Worm (Caenorhabditis elegans) whole organism, early embryonic: ENCODE measurements around the gene T19D12.6.

Experiments used
- ama-1 ChIP-seq: fragments of 150-350 bp; optimal IDR thresholded peaks from 2 replicates; lab custom pipeline; 2014
- ceh-13 ChIP-seq: fragments of 200-800 bp; sonication (Bioruptor generic); optimal IDR thresholded peaks from 2 replicates; lab custom pipeline; 2018; ENCODE audit warnings: mild to moderate bottlenecking, missing genetic modification characterization, missing compliant biosample characterization
- ceh-36 ChIP-seq: sonication (generic microtip); optimal IDR thresholded peaks from 2 replicates; lab custom pipeline; 2016; ENCODE audit warnings: missing genetic modification characterization, inconsistent platforms, missing compliant biosample characterization
- flt-1 ChIP-seq: fragments of 200-800 bp; sonication (Bioruptor generic); IDR thresholded peaks from 2 replicates; pipeline ENCODE4 v1.3.6; 2022; ENCODE audit warnings: missing genetic modification characterization, missing compliant biosample characterization
- hnd-1 ChIP-seq: sonication (generic microtip); optimal IDR thresholded peaks from 2 replicates; lab custom pipeline; 2016; ENCODE audit warnings: missing genetic modification characterization, missing compliant biosample characterization
- sea-1 ChIP-seq: fragments of 200-800 bp; sonication (Bioruptor generic); conservative IDR thresholded peaks from 2 replicates; pipeline ENCODE4 v1.3.6; 2022; ENCODE audit warnings: missing genetic modification characterization, missing compliant biosample characterization
- tbx-37 ChIP-seq: fragments of 200-800 bp; sonication (Bioruptor generic); conservative IDR thresholded peaks from 2 replicates; pipeline ENCODE4 v1.3.6; 2022; ENCODE audit warnings: missing genetic modification reagents, missing genetic modification characterization, missing compliant biosample characterization
- tra-4 ChIP-seq: sonication (generic microtip); optimal IDR thresholded peaks from 2 replicates; lab custom pipeline; 2017; ENCODE audit warnings: missing genetic modification characterization, missing compliant biosample characterization

- TF ChIP-seq ama-1 (lab: Kevin White, UChicago) (no peak), ceh-36 (tag; lab: Kevin White, UChicago) (no peak), ceh-13 (GFP tag; lab: Kevin White, UChicago) (no peak), sea-1 (GFP tag; lab: Robert Waterston, UW) (no peak), tra-4 (tag; lab: Kevin White, UChicago) (no peak), hnd-1 (no peak), flt-1 (GFP tag; lab: Robert Waterston, UW) (no peak), tbx-37 (GFP tag; lab: Robert Waterston, UW) (no peak)
Measured at ce11 chrII:6631995-6632394, 10.9 kb downstream of the T19D12.6 start.
